Worm (Caenorhabditis elegans) whole organism, young adult: ENCODE data around the gene sbsp-1.
A peak's percentile ranks its signal among the peaks of the same experiment; 100 is the strongest.

ENCODE experiments used
- F23B12.7 ChIP-seq: sonication (generic microtip); optimal IDR thresholded peaks from 2 replicates; lab custom pipeline; 2017; ENCODE audit warnings: missing genetic modification characterization, mild to moderate bottlenecking, missing compliant biosample characterization, antibody characterized with exemption, moderate library complexity; ENCODE audit not compliant: insufficient read depth
- T26A5.8 ChIP-seq: sonication (generic microtip); optimal IDR thresholded peaks from 2 replicates; lab custom pipeline; 2016; ENCODE audit warnings: missing genetic modification characterization, missing compliant biosample characterization
- athp-1 ChIP-seq: sonication (generic microtip); optimal IDR thresholded peaks from 2 replicates; lab custom pipeline; 2017; ENCODE audit warnings: mild to moderate bottlenecking, missing genetic modification characterization, missing compliant biosample characterization
- attf-5 ChIP-seq: fragments of 200-800 bp; sonication (Bioruptor generic); optimal IDR thresholded peaks from 2 replicates; lab custom pipeline; 2018; ENCODE audit warnings: mild to moderate bottlenecking, missing genetic modification characterization, missing compliant biosample characterization
- attf-6 ChIP-seq: fragments of 200-800 bp; sonication (Bioruptor generic); IDR thresholded peaks from 2 replicates; pipeline ENCODE4 v1.3.6; 2022; ENCODE audit warnings: missing genetic modification reagents, missing genetic modification characterization, missing compliant biosample characterization
- cebp-1 ChIP-seq, 2 experiments: fragments of 200-800 bp in 1 of 2; sonication (Bioruptor generic) in 1 of 2; sonication (generic microtip) in 1 of 2; IDR thresholded peaks in 1 of 2; optimal IDR thresholded peaks in 1 of 2; 2 replicates each; pipeline versions ENCODE4 v1.3.6 to Lab custom; 2017 to 2022; ENCODE audit warnings: missing compliant biosample characterization in 2 of 2, missing genetic modification characterization in 2 of 2, mild to moderate bottlenecking in 1 of 2, missing genetic modification reagents in 1 of 2, moderate library complexity in 1 of 2
- hmg-1.2 ChIP-seq: fragments of 200-800 bp; sonication (Bioruptor generic); IDR thresholded peaks from 2 replicates; pipeline ENCODE4 v1.3.6; 2022; ENCODE audit warnings: missing genetic modification reagents, missing genetic modification characterization, missing compliant biosample characterization
- lag-1 ChIP-seq: fragments of 200-800 bp; sonication (Bioruptor generic); IDR thresholded peaks from 2 replicates; pipeline ENCODE4 v1.3.6; 2022; ENCODE audit warnings: missing genetic modification reagents, missing genetic modification characterization, missing compliant biosample characterization
- snpc-1.1 ChIP-seq: sonication (generic microtip); optimal IDR thresholded peaks from 2 replicates; lab custom pipeline; 2017; ENCODE audit warnings: missing genetic modification characterization, mild to moderate bottlenecking, missing compliant biosample characterization, antibody characterized with exemption, moderate library complexity, missing genotype, missing genetic modification reagents; ENCODE audit not compliant: insufficient read depth
- snpc-4 ChIP-seq, 5 experiments: fragments of 150-350 bp in 1 of 5; sonication (generic microtip) in 4 of 5; optimal IDR thresholded peaks; 2 replicates each; lab custom pipeline; 2014 to 2018; ENCODE audit warnings: missing genetic modification characterization in 5 of 5, missing biosample characterization in 3 of 5, antibody characterized with exemption in 2 of 5, mild to moderate bottlenecking in 2 of 5, missing compliant biosample characterization in 2 of 5, missing genotype in 2 of 5, moderate library complexity in 2 of 5, missing genetic modification reagents in 1 of 5
- xnd-1 ChIP-seq: sonication (generic microtip); optimal IDR thresholded peaks from 2 replicates; lab custom pipeline; 2016; ENCODE audit warnings: missing genotype, missing genetic modification reagents, missing genetic modification characterization, missing compliant biosample characterization

sbsp-1 gene

ce11 chrIII:10881996-10882395, 49.3 kb downstream of the sbsp-1 start (continued):
- TF ChIP-seq snpc-4 (GFP tag; optimal IDR thresholded peaks at IDR 0.05; lab: Kevin White, UChicago) (no peak), snpc-4 (tag; optimal IDR thresholded peaks at IDR 0.05; lab: Kevin White, UChicago) (peak in 1 of 4 experiments; percentile 29), F23B12.7 (peak; percentile 3), attf-5 (GFP tag; lab: Kevin White, UChicago) (peak; percentile 42), hmg-1.2 (peak; percentile 97)
- TF ChIP-seq, all 124 proteins: peak for 10

ce11 chrIII:10888824-10889223, 56.1 kb downstream of the sbsp-1 start:
- TF ChIP-seq xnd-1: no peak
- TF ChIP-seq snpc-1.1: no peak
- no peak for TF ChIP-seq T26A5.8 (tag; lab: Kevin White, UChicago)
- TF ChIP-seq athp-1 (tag; lab: Kevin White, UChicago): no peak
- no peak for TF ChIP-seq cebp-1 (GFP tag; IDR thresholded peaks at IDR 0.05; lab: Robert Waterston, UW)
- no peak for TF ChIP-seq cebp-1 (tag; optimal IDR thresholded peaks at IDR 0.05; lab: Kevin White, UChicago)
- no peak for TF ChIP-seq lag-1 (GFP tag; lab: Robert Waterston, UW)
- no peak for TF ChIP-seq attf-6 (GFP tag; lab: Robert Waterston, UW)
